Worm (Caenorhabditis elegans) whole organism, L4 larva: ENCODE data around the gene B0334.5.

Experiments
- F26F4.8 ChIP-seq: fragments of 200-800 bp; sonication (Bioruptor generic); conservative IDR thresholded peaks from 2 replicates; pipeline ENCODE4 v1.3.6; 2022; ENCODE audit warnings: missing genetic modification characterization, missing compliant biosample characterization
- R02D3.7 ChIP-seq: fragments of 150-350 bp; sonication (generic microtip); optimal IDR thresholded peaks from 3 replicates; lab custom pipeline; 2014; ENCODE audit warnings: missing biosample characterization, missing genetic modification characterization
- T26A8.4 ChIP-seq: fragments of 200-800 bp; sonication (Bioruptor generic); IDR thresholded peaks from 2 replicates; pipeline ENCODE4 v1.3.6; 2022; ENCODE audit warnings: missing genetic modification characterization, missing compliant biosample characterization
- ZK337.2 ChIP-seq: fragments of 200-800 bp; sonication (Bioruptor generic); IDR thresholded peaks from 2 replicates; pipeline ENCODE4 v1.3.6; 2022; ENCODE audit warnings: missing genetic modification reagents, missing genetic modification characterization, missing compliant biosample characterization
- aly-2 ChIP-seq: sonication (generic microtip); optimal IDR thresholded peaks from 2 replicates; lab custom pipeline; 2018; ENCODE audit warnings: missing biosample characterization, missing genetic modification characterization
- attf-4 ChIP-seq: sonication (generic microtip); optimal IDR thresholded peaks from 3 replicates; lab custom pipeline; 2017; ENCODE audit warnings: missing biosample characterization, missing genetic modification characterization
- ceh-20 ChIP-seq: fragments of 200-800 bp; sonication (Bioruptor generic); IDR thresholded peaks from 2 replicates; pipeline ENCODE4 v1.3.6; 2022; ENCODE audit warnings: missing genetic modification reagents, missing genetic modification characterization, missing compliant biosample characterization
- ceh-28 ChIP-seq: fragments of 150-350 bp; optimal IDR thresholded peaks from 2 replicates; lab custom pipeline; 2014; ENCODE audit warnings: missing biosample characterization, missing genetic modification reagents, missing genetic modification characterization
- ceh-44 ChIP-seq: fragments of 200-800 bp; sonication (Bioruptor generic); IDR thresholded peaks from 2 replicates; pipeline ENCODE4 v1.3.6; 2022; ENCODE audit warnings: missing genetic modification reagents, missing genetic modification characterization, missing compliant biosample characterization
- ceh-82 ChIP-seq: sonication (generic microtip); optimal IDR thresholded peaks from 2 replicates; lab custom pipeline; 2017; ENCODE audit warnings: missing biosample characterization, missing genetic modification characterization
- ces-1 ChIP-seq: fragments of 150-350 bp; sonication (generic microtip); optimal IDR thresholded peaks from 4 replicates; lab custom pipeline; 2014; ENCODE audit warnings: missing biosample characterization, missing genetic modification reagents, missing genetic modification characterization
- daf-16 ChIP-seq, 3 experiments: sonication (generic microtip); optimal IDR thresholded peaks; 2 replicates each; lab custom pipeline; 2016 to 2017; ENCODE audit warnings: missing genetic modification characterization in 3 of 3, missing genetic modification reagents in 3 of 3, mild to moderate bottlenecking in 2 of 3, missing compliant biosample characterization in 2 of 3, missing biosample characterization in 1 of 3, moderate library complexity in 1 of 3
- dmd-6 ChIP-seq: fragments of 200-800 bp; sonication (Bioruptor generic); IDR thresholded peaks from 2 replicates; pipeline ENCODE4 v1.3.6; 2022; ENCODE audit warnings: missing genetic modification reagents, missing genetic modification characterization, missing compliant biosample characterization
- dmd-9 ChIP-seq: fragments of 200-800 bp; sonication (Bioruptor generic); IDR thresholded peaks from 2 replicates; pipeline ENCODE4 v1.3.6; 2022; ENCODE audit warnings: missing genetic modification reagents, missing genetic modification characterization, missing compliant biosample characterization
- duxl-1 ChIP-seq: sonication (generic microtip); optimal IDR thresholded peaks from 2 replicates; lab custom pipeline; 2016; ENCODE audit warnings: mild to moderate bottlenecking, missing genetic modification characterization, moderate library complexity, missing compliant biosample characterization; ENCODE audit not compliant: poor library complexity
- dve-1 ChIP-seq: sonication (generic microtip); optimal IDR thresholded peaks from 2 replicates; lab custom pipeline; 2017; ENCODE audit warnings: antibody characterized with exemption, mild to moderate bottlenecking, missing genetic modification characterization, missing compliant biosample characterization; ENCODE audit not compliant: insufficient read depth
- egl-43 ChIP-seq: fragments of 200-800 bp; sonication (Bioruptor generic); IDR thresholded peaks from 2 replicates; pipeline ENCODE4 v1.3.6; 2022; ENCODE audit warnings: missing genetic modification reagents, missing genetic modification characterization, missing compliant biosample characterization
- gei-8 ChIP-seq: fragments of 200-800 bp; sonication (Bioruptor generic); optimal IDR thresholded peaks from 2 replicates; lab custom pipeline; 2018; ENCODE audit warnings: mild to moderate bottlenecking, missing genetic modification characterization, missing compliant biosample characterization
- hif-1 ChIP-seq, 2 experiments: sonication (generic microtip); optimal IDR thresholded peaks; 2 replicates each; lab custom pipeline; 2016 to 2017; ENCODE audit warnings: missing compliant biosample characterization in 2 of 2, missing genetic modification characterization in 2 of 2, missing genetic modification reagents in 2 of 2, missing genotype in 2 of 2, mild to moderate bottlenecking in 1 of 2
- hlh-30 ChIP-seq: sonication (generic microtip); optimal IDR thresholded peaks from 2 replicates; lab custom pipeline; 2017; ENCODE audit warnings: antibody characterized with exemption, mild to moderate bottlenecking, missing genetic modification characterization, missing compliant biosample characterization; ENCODE audit not compliant: insufficient read depth
- lin-39 ChIP-seq: fragments of 150-350 bp; optimal IDR thresholded peaks from 2 replicates; lab custom pipeline; 2014; ENCODE audit warnings: missing biosample characterization, missing genetic modification reagents, missing genetic modification characterization
- lsy-2 ChIP-seq, 2 experiments: fragments of 150-350 bp in 1 of 2; sonication (generic microtip) in 1 of 2; optimal IDR thresholded peaks; 2 replicates each; lab custom pipeline; 2014 to 2017; ENCODE audit warnings: missing biosample characterization in 2 of 2, missing genetic modification characterization in 2 of 2
- mdl-1 ChIP-seq, 2 experiments: fragments of 150-350 bp in 1 of 2; sonication (generic microtip) in 1 of 2; optimal IDR thresholded peaks; 2 replicates each; lab custom pipeline; 2014 to 2017; ENCODE audit warnings: missing biosample characterization in 2 of 2, missing genetic modification characterization in 2 of 2
- mdt-29 ChIP-seq: fragments of 200-800 bp; sonication (Bioruptor generic); IDR thresholded peaks from 2 replicates; pipeline ENCODE4 v1.3.6; 2022; ENCODE audit warnings: missing genetic modification reagents, missing genetic modification characterization, missing compliant biosample characterization
- mxl-2 ChIP-seq: fragments of 200-800 bp; sonication (Bioruptor generic); conservative IDR thresholded peaks from 2 replicates; pipeline ENCODE4 v1.3.6; 2022; ENCODE audit warnings: missing genetic modification reagents, missing genetic modification characterization, missing compliant biosample characterization
- nhr-237 ChIP-seq: sonication (generic microtip); optimal IDR thresholded peaks from 2 replicates; lab custom pipeline; 2017; ENCODE audit warnings: missing biosample characterization, missing genetic modification characterization
- nhr-41 ChIP-seq: fragments of 200-800 bp; sonication (Bioruptor generic); IDR thresholded peaks from 2 replicates; pipeline ENCODE4 v1.3.6; 2022; ENCODE audit warnings: missing genetic modification reagents, missing genetic modification characterization, missing compliant biosample characterization
- nhr-76 ChIP-seq: fragments of 150-350 bp; optimal IDR thresholded peaks from 2 replicates; lab custom pipeline; 2014; ENCODE audit warnings: missing biosample characterization, missing genetic modification characterization
- pha-4 ChIP-seq, 2 experiments: fragments of 150-350 bp in 1 of 2; fragments of 200-800 bp in 1 of 2; sonication (Bioruptor generic) in 1 of 2; IDR thresholded peaks in 1 of 2; optimal IDR thresholded peaks in 1 of 2; 2 replicates each; pipeline versions ENCODE4 v1.3.6 to Lab custom; 2014 to 2022; ENCODE audit warnings: missing genetic modification characterization in 2 of 2, missing genetic modification reagents in 2 of 2, missing biosample characterization in 1 of 2, missing compliant biosample characterization in 1 of 2
- pqm-1 ChIP-seq: sonication (generic microtip); optimal IDR thresholded peaks from 2 replicates; lab custom pipeline; 2017; ENCODE audit warnings: missing biosample characterization, missing genetic modification characterization
- rbr-2 ChIP-seq: sonication (generic microtip); optimal IDR thresholded peaks from 2 replicates; lab custom pipeline; 2016; ENCODE audit warnings: missing genotype, missing genetic modification characterization, missing compliant biosample characterization
- sdz-12 ChIP-seq: fragments of 200-800 bp; sonication (Bioruptor generic); optimal IDR thresholded peaks from 2 replicates; lab custom pipeline; 2018; ENCODE audit warnings: mild to moderate bottlenecking, missing genetic modification characterization, missing compliant biosample characterization
- set-16 ChIP-seq: fragments of 200-800 bp; sonication (Bioruptor generic); IDR thresholded peaks from 2 replicates; pipeline ENCODE4 v1.3.6; 2022; ENCODE audit warnings: missing genetic modification reagents, missing genetic modification characterization, missing compliant biosample characterization
- skn-1 ChIP-seq: fragments of 150-350 bp; optimal IDR thresholded peaks from 2 replicates; lab custom pipeline; 2014; ENCODE audit warnings: missing biosample characterization, missing genetic modification characterization
- snpc-4 ChIP-seq: fragments of 150-350 bp; optimal IDR thresholded peaks from 2 replicates; lab custom pipeline; 2014; ENCODE audit warnings: missing biosample characterization, missing genetic modification characterization
- spr-1 ChIP-seq: sonication (generic microtip); optimal IDR thresholded peaks from 2 replicates; lab custom pipeline; 2016; ENCODE audit warnings: mild to moderate bottlenecking, missing genetic modification characterization, missing compliant biosample characterization
- tag-97 ChIP-seq: fragments of 200-800 bp; sonication (Bioruptor generic); IDR thresholded peaks from 2 replicates; pipeline ENCODE4 v1.3.6; 2022; ENCODE audit warnings: missing genetic modification characterization, missing compliant biosample characterization
- unc-39 ChIP-seq: sonication (generic microtip); optimal IDR thresholded peaks from 2 replicates; lab custom pipeline; 2017; ENCODE audit warnings: missing biosample characterization, missing genetic modification characterization
- unc-62 ChIP-seq, 3 experiments: fragments of 150-350 bp in 1 of 3; sonication (generic microtip); optimal IDR thresholded peaks in 2 of 3; peaks in 1 of 3; 1 replicate in 1 of 3; 2 replicates in 2 of 3; lab custom pipeline; 2014 to 2017; ENCODE audit warnings: missing biosample characterization in 3 of 3, missing genetic modification characterization in 3 of 3, missing genetic modification reagents in 3 of 3, missing genotype in 1 of 3
- zag-1 ChIP-seq: fragments of 150-350 bp; optimal IDR thresholded peaks from 2 replicates; lab custom pipeline; 2014; ENCODE audit warnings: missing biosample characterization, missing genetic modification characterization
- zip-11 ChIP-seq: fragments of 200-800 bp; sonication (Bioruptor generic); IDR thresholded peaks from 2 replicates; pipeline ENCODE4 v1.3.6; 2022; ENCODE audit warnings: missing genetic modification characterization, missing compliant biosample characterization

B0334.5 gene

DNA sequence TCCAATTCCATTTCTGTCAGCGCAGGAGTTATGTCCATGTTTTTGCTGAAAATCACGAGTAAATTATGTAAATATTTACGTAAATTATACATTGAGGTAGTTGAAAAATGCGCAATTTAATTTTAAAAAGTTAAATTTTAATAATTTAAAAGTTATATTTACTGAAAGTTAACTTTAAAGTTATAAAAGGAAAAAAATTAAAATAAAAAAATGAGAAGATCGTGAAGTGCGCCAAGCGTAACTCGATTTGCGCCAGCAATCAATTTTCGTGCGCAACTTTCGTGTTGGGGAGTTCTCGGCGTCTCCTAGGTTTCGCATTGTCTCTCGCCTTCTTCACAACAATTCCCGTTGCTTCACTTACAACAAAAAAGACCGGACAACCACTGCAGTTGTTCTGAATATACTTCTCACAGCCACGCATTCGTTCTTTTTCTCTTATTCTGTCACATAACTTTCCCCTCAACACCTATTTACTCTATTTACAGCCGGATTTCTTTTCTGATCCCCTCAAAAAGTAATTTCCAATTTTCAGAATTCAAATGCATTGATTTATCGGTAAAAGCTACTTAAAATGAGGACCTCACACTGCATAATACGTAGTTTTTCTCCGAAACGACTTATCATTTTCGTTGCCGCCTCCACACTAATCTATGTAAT lies 23.8 kb upstream of the B0334.5 start, which contains the start of the genes metl-1 and W02B12.11 (continued):
- TF ChIP-seq tag-97 (no peak), spr-1 (tag; lab: Kevin White, UChicago) (peak; percentile 84), aly-2 (tag; lab: Kevin White, UChicago) (no peak), zip-11 (no peak), ceh-28 (tag; lab: Kevin White, UChicago) (no peak), skn-1 (tag; lab: Kevin White, UChicago) (no peak)

DNA sequence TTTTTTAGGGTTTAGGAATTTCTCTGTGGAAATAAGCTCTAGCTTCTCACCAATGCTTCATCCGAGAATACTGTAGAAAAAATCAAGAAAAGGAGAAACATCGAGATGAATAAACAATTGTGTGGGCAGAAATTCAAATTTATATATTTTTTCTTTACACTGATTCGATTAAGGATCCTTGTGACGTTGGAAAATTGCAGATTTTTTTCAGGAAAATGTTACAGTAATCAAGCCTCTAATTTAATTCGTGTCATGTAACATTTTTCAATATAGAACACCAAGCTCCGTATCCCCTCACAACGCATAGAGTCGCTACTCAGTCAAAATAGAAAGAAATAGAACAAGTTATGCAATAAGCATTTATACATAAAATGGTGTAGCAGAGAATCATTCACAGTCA lies 21.1 kb upstream of the B0334.5 start, which contains the start of gene W02B12.16:
Gene W02B12.16, minus strand, starts transcription at position 101 of the 400 bp plus-strand sequence.
- no peak for TF ChIP-seq set-16 (GFP tag; lab: Robert Waterston, UW)
- TF ChIP-seq egl-43 = no peak
- no peak for TF ChIP-seq hlh-30 (tag; lab: Kevin White, UChicago)
- TF ChIP-seq T26A8.4 (GFP tag; lab: Robert Waterston, UW) = no peak
- no peak for TF ChIP-seq mdl-1 (tag; optimal IDR thresholded peaks at IDR 0.05; lab: Kevin White, UChicago)
- TF ChIP-seq ceh-20 (GFP tag; lab: Robert Waterston, UW) = no peak
- TF ChIP-seq F26F4.8 (GFP tag; lab: Robert Waterston, UW) = no peak

DNA sequence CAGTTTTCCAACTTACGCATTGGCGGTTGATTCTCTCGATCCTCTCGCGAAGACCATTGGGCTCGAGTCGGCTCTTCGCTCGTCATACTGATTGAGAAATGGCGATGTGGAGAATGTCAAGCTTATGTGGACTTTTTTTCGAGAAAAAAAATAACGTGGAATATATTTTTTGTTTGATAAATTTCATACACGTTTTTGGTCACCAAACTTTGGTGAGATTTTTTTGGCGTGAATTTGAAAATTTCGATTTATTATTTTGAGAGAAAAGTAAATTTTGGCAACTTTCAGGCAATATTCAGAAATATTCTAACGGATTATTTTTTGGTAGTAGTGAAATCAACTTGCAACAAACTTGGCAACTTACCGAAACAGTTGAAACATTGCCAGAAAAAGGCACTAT lies 18.4 kb upstream of the B0334.5 start, which contains the start of gene W02B12.12:
Gene W02B12.12, minus strand, starts transcription at position 101 of the 400 bp plus-strand sequence.
- TF ChIP-seq ces-1 (GFP tag; lab: Kevin White, UChicago) (no peak), mdl-1 (tag; optimal IDR thresholded peaks at IDR 0.05; lab: Kevin White, UChicago) (no peak), ceh-20 (GFP tag; lab: Robert Waterston, UW) (no peak), unc-62 (GFP tag; optimal IDR thresholded peaks at IDR 0.05 in 1 of 2; lab: Kevin White, UChicago) (peak in 1 of 2 experiments; percentile 73), unc-62 (tag; optimal IDR thresholded peaks at IDR 0.05; lab: Kevin White, UChicago) (no peak), hif-1 (tag; optimal IDR thresholded peaks at IDR 0.05; lab: Kevin White, UChicago) (no peak), tag-97 (no peak)

DNA sequence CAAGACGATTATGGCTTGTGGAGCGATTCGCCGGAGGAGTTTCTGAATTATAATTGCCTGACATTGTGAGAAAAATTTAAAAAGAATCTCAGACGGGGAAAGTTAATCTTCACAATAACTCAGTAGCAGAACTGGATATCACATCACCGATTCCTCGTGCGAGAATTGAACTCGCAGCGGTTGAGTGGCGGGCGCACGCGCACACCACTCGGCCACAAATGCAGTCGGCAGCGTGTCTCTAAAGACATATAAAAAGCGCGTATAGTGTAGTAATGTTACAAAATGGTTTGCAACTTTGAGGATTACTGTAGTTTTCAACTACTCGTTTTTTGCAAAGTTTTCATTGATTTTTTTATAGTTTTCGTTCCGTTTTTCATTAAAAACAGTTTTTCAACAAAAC lies 12.9 kb upstream of the B0334.5 start:
- TF ChIP-seq ceh-82 (tag; lab: Kevin White, UChicago) (no peak), ZK337.2 (GFP tag; lab: Robert Waterston, UW) (peak; percentile 91), dmd-6 (peak; percentile 72), lsy-2 (tag; optimal IDR thresholded peaks at IDR 0.05; lab: Kevin White, UChicago) (peak in 1 of 2 experiments; percentile 87), dmd-9 (GFP tag; lab: Robert Waterston, UW) (peak; percentile 93), snpc-4 (tag; lab: Kevin White, UChicago) (no peak), attf-4 (no peak), pqm-1 (no peak), sdz-12 (GFP tag; lab: Kevin White, UChicago) (peak; percentile 79), nhr-237 (no peak), pha-4 (GFP tag; IDR thresholded peaks at IDR 0.05; lab: Robert Waterston, UW) (peak; percentile 96), pha-4 (tag; optimal IDR thresholded peaks at IDR 0.05; lab: Kevin White, UChicago) (no peak), nhr-41 (GFP tag; lab: Robert Waterston, UW) (peak; percentile 95), zag-1 (tag; lab: Kevin White, UChicago) (no peak), ceh-44 (peak; percentile 92; the same call in 1 of the 2 replicates), rbr-2 (peak; percentile 87), daf-16 (GFP tag; optimal IDR thresholded peaks at IDR 0.05; lab: Kevin White, UChicago) (peak; percentile 61 to 91), daf-16 (tag; optimal IDR thresholded peaks at IDR 0.05; lab: Kevin White, UChicago) (peak; percentile 68), aly-2 (tag; lab: Kevin White, UChicago) (no peak), mxl-2 (GFP tag; lab: Robert Waterston, UW) (peak; percentile 75), unc-62 (GFP tag; optimal IDR thresholded peaks at IDR 0.05 in 1 of 2; lab: Kevin White, UChicago) (peak in 1 of 2 experiments; percentile 37), unc-62 (tag; optimal IDR thresholded peaks at IDR 0.05; lab: Kevin White, UChicago) (no peak), lin-39 (no peak), mdl-1 (tag; optimal IDR thresholded peaks at IDR 0.05; lab: Kevin White, UChicago) (peak; percentile 34 to 86), mdt-29 (peak; percentile 87), dve-1 (tag; lab: Kevin White, UChicago) (peak; percentile 78), duxl-1 (tag; lab: Kevin White, UChicago) (peak; percentile 72), gei-8 (GFP tag; lab: Kevin White, UChicago) (peak; percentile 84), unc-39 (tag; lab: Kevin White, UChicago) (no peak), R02D3.7 (peak; percentile 15), spr-1 (tag; lab: Kevin White, UChicago) (peak; percentile 89), nhr-76 (tag; lab: Kevin White, UChicago) (no peak), hlh-30 (tag; lab: Kevin White, UChicago) (no peak)
